Worm (Caenorhabditis elegans) whole organism, young adult: ENCODE results near the gene F54F12.1.

Experiments
- T07F8.4 ChIP-seq: sonication (generic microtip); optimal IDR thresholded peaks from 2 replicates; lab custom pipeline; 2016; ENCODE audit warnings: mild to moderate bottlenecking, missing genetic modification characterization, moderate library complexity, missing compliant biosample characterization
- hmg-1.2 ChIP-seq: fragments of 200-800 bp; sonication (Bioruptor generic); IDR thresholded peaks from 2 replicates; pipeline ENCODE4 v1.3.6; 2022; ENCODE audit warnings: missing genetic modification reagents, missing genetic modification characterization, missing compliant biosample characterization
- lin-35 ChIP-seq, 3 experiments: fragments of 150-350 bp in 2 of 3; sonication (generic microtip) in 1 of 3; optimal IDR thresholded peaks; 2 replicates each; lab custom pipeline; 2014 to 2018; ENCODE audit warnings: missing biosample characterization in 3 of 3, missing genetic modification characterization in 3 of 3, missing genetic modification reagents in 3 of 3
- madf-8 ChIP-seq: fragments of 200-800 bp; sonication (Bioruptor generic); conservative IDR thresholded peaks from 2 replicates; pipeline ENCODE4 v1.3.6; 2022; ENCODE audit warnings: missing genetic modification reagents, missing genetic modification characterization, missing compliant biosample characterization
- mes-4 ChIP-seq: sonication (generic microtip); optimal IDR thresholded peaks from 2 replicates; lab custom pipeline; 2016; ENCODE audit warnings: missing genotype, missing genetic modification characterization, missing compliant biosample characterization
- nhr-27 ChIP-seq: fragments of 200-800 bp; sonication (Bioruptor generic); optimal IDR thresholded peaks from 2 replicates; lab custom pipeline; 2018; ENCODE audit warnings: mild to moderate bottlenecking, missing genetic modification characterization, moderate library complexity, missing compliant biosample characterization
- sea-2 ChIP-seq: fragments of 200-800 bp; sonication (Bioruptor generic); IDR thresholded peaks from 2 replicates; pipeline ENCODE4 v1.3.6; 2022; ENCODE audit warnings: missing genetic modification characterization, missing compliant biosample characterization
- snpc-3.4 ChIP-seq: sonication (generic microtip); optimal IDR thresholded peaks from 2 replicates; lab custom pipeline; 2017; ENCODE audit warnings: missing genetic modification characterization, mild to moderate bottlenecking, missing compliant biosample characterization, antibody characterized with exemption, moderate library complexity, missing genotype, missing genetic modification reagents

F54F12.1 gene

ce11 chrIII:13000457-13000856 is 54.8 kb downstream of the F54F12.1 start, which contains the start of gene ZK1010.8:
Gene ZK1010.8 (minus strand): TSS chrIII:13000670.
- TF ChIP-seq lin-35 (GFP tag; optimal IDR thresholded peaks at IDR 0.05; lab: Kevin White, UChicago) (no peak), T07F8.4 (tag; lab: Kevin White, UChicago) (no peak), nhr-27 (tag; lab: Kevin White, UChicago) (no peak), madf-8 (no peak), snpc-3.4 (no peak), hmg-1.2 (GFP tag; lab: Robert Waterston, UW) (no peak), sea-2 (GFP tag; lab: Robert Waterston, UW) (no peak), mes-4 (tag; lab: Kevin White, UChicago) (no peak)
- TF ChIP-seq, all 124 proteins: peak for 0
